Fruit fly (Drosophila melanogaster) whole organism, embryonic: ENCODE data around the gene Pdxk.

Experiments
- Antp ChIP-seq: fragments of 200-800 bp; sonication (Bioruptor generic); optimal IDR thresholded peaks from 3 replicates; lab custom pipeline; 2016; ENCODE audit warnings: missing biosample characterization, missing genetic modification characterization
- BEAF-32 ChIP-seq: fragments of 200-800 bp; sonication (Bioruptor generic); optimal IDR thresholded peaks from 3 replicates; lab custom pipeline; 2017; ENCODE audit warnings: missing biosample characterization, missing genetic modification characterization, mild to moderate bottlenecking, moderate library complexity, missing genetic modification reagents
- Bteb2 ChIP-seq: fragments of 200-800 bp; sonication (Bioruptor generic); optimal IDR thresholded peaks from 2 replicates; lab custom pipeline; 2016; ENCODE audit warnings: missing biosample characterization, missing genetic modification characterization
- CG10147 ChIP-seq: fragments of 200-800 bp; sonication (Bioruptor generic); optimal IDR thresholded peaks from 2 replicates; lab custom pipeline; 2019; ENCODE audit warnings: missing biosample characterization, mild to moderate bottlenecking, missing genetic modification characterization, moderate library complexity
- CG1024 ChIP-seq: fragments of 200-800 bp; sonication (Bioruptor generic); IDR thresholded peaks from 2 replicates; pipeline ENCODE4 v1.3.6; 2022; ENCODE audit warnings: missing biosample characterization, missing genetic modification characterization
- CG14667 ChIP-seq: fragments of 200-800 bp; sonication (Bioruptor generic); IDR thresholded peaks from 2 replicates; pipeline ENCODE4 v1.3.6; 2022; ENCODE audit warnings: missing biosample characterization, missing genetic modification characterization
- CG15696 ChIP-seq: fragments of 200-800 bp; sonication (Bioruptor generic); optimal IDR thresholded peaks from 2 replicates; lab custom pipeline; 2019; ENCODE audit warnings: missing biosample characterization, mild to moderate bottlenecking, missing genetic modification characterization, moderate library complexity
- CG17359 ChIP-seq: fragments of 200-800 bp; sonication (Bioruptor generic); optimal IDR thresholded peaks from 3 replicates; lab custom pipeline; 2018; ENCODE audit warnings: missing biosample characterization, mild to moderate bottlenecking, missing genetic modification characterization, moderate library complexity
- CG18262 ChIP-seq: fragments of 200-800 bp; optimal IDR thresholded peaks from 3 replicates; lab custom pipeline; 2019; ENCODE audit warnings: missing biosample characterization, mild to moderate bottlenecking, missing genetic modification characterization, moderate library complexity
- CG18619 ChIP-seq: fragments of 200-800 bp; sonication (Bioruptor generic); optimal IDR thresholded peaks from 3 replicates; lab custom pipeline; 2017; ENCODE audit warnings: missing biosample characterization, mild to moderate bottlenecking, missing genetic modification characterization
- CG31388 ChIP-seq: fragments of 200-800 bp; sonication (Bioruptor generic); optimal IDR thresholded peaks from 2 replicates; lab custom pipeline; 2016; ENCODE audit warnings: missing biosample characterization, missing genetic modification characterization
- CG6683 ChIP-seq: fragments of 200-800 bp; sonication (Bioruptor generic); optimal IDR thresholded peaks from 2 replicates; lab custom pipeline; 2017; ENCODE audit warnings: missing biosample characterization, mild to moderate bottlenecking, missing genetic modification characterization, missing genetic modification reagents
- CG7357 ChIP-seq: fragments of 200-800 bp; sonication (Bioruptor generic); IDR thresholded peaks from 3 replicates; pipeline ENCODE4 v1.3.6; 2022; ENCODE audit warnings: missing biosample characterization, missing genetic modification characterization
- CG7556 ChIP-seq: fragments of 200-800 bp; sonication (Bioruptor generic); optimal IDR thresholded peaks from 2 replicates; lab custom pipeline; 2017; ENCODE audit warnings: missing biosample characterization, mild to moderate bottlenecking, missing genetic modification characterization
- CG7928 ChIP-seq: fragments of 200-800 bp; sonication (Bioruptor generic); optimal IDR thresholded peaks from 2 replicates; lab custom pipeline; 2017; ENCODE audit warnings: missing biosample characterization, mild to moderate bottlenecking, missing genetic modification characterization
- CG8359 ChIP-seq: fragments of 200-800 bp; sonication (Bioruptor generic); optimal IDR thresholded peaks from 2 replicates; lab custom pipeline; 2017; ENCODE audit warnings: missing biosample characterization, mild to moderate bottlenecking, missing genetic modification characterization, borderline replicate concordance
- CG9876 ChIP-seq: fragments of 200-800 bp; sonication (Bioruptor generic); optimal IDR thresholded peaks from 2 replicates; lab custom pipeline; 2016; ENCODE audit warnings: missing biosample characterization, missing genetic modification characterization
- CkIIα-i1 ChIP-seq: fragments of 200-800 bp; sonication (Bioruptor generic); IDR thresholded peaks from 2 replicates; pipeline ENCODE4 v1.3.6; 2022; ENCODE audit warnings: missing biosample characterization, missing genetic modification characterization
- Dbx ChIP-seq: fragments of 200-800 bp; sonication (Bioruptor generic); IDR thresholded peaks from 3 replicates; pipeline ENCODE4 v1.3.6; 2022; ENCODE audit warnings: missing biosample characterization, missing genetic modification characterization
- Dek ChIP-seq: fragments of 200-800 bp; sonication (Bioruptor generic); optimal IDR thresholded peaks from 3 replicates; lab custom pipeline; 2019; ENCODE audit warnings: missing biosample characterization, mild to moderate bottlenecking, missing genetic modification characterization, moderate library complexity
- H2.0 ChIP-seq: fragments of 200-800 bp; sonication (Bioruptor generic); IDR thresholded peaks from 2 replicates; pipeline ENCODE4 v1.3.6; 2022; ENCODE audit warnings: missing biosample characterization, missing genetic modification characterization
- HLH3B ChIP-seq: fragments of 200-800 bp; sonication (Bioruptor generic); IDR thresholded peaks from 2 replicates; pipeline ENCODE4 v1.3.6; 2022; ENCODE audit warnings: missing biosample characterization, missing genetic modification characterization
- NC2α ChIP-seq: fragments of 200-800 bp; sonication (Bioruptor generic); optimal IDR thresholded peaks from 2 replicates; lab custom pipeline; 2016; ENCODE audit warnings: missing biosample characterization, missing genetic modification characterization
- NFAT ChIP-seq: fragments of 200-800 bp; sonication (Bioruptor generic); IDR thresholded peaks from 2 replicates; pipeline ENCODE4 v1.3.6; 2022; ENCODE audit warnings: missing biosample characterization, missing genetic modification characterization
- Nf-YB ChIP-seq: fragments of 200-800 bp; sonication (Bioruptor generic); optimal IDR thresholded peaks from 3 replicates; lab custom pipeline; 2019; ENCODE audit warnings: missing biosample characterization, mild to moderate bottlenecking, missing genetic modification characterization, moderate library complexity
- Pdp1 ChIP-seq, 2 experiments: fragments of 200-800 bp; sonication (Bioruptor generic); optimal IDR thresholded peaks; 3 replicates each; lab custom pipeline; 2016; ENCODE audit warnings: missing biosample characterization in 2 of 2, missing genetic modification characterization in 2 of 2, mild to moderate bottlenecking in 1 of 2, moderate library complexity in 1 of 2
- Rfx ChIP-seq: fragments of 200-800 bp; sonication (Bioruptor generic); IDR thresholded peaks from 2 replicates; pipeline ENCODE4 v1.3.6; 2022; ENCODE audit warnings: missing biosample characterization, missing genetic modification characterization
- Sry-δ ChIP-seq: fragments of 200-800 bp; sonication (Bioruptor generic); optimal IDR thresholded peaks from 2 replicates; lab custom pipeline; 2016; ENCODE audit warnings: missing biosample characterization, missing genetic modification characterization
- amos ChIP-seq: fragments of 200-800 bp; sonication (Bioruptor generic); IDR thresholded peaks from 2 replicates; pipeline ENCODE4 v1.3.6; 2022; ENCODE audit warnings: missing biosample characterization, missing genetic modification characterization; ENCODE audit not compliant: partially characterized antibody
- bab2 ChIP-seq: fragments of 200-800 bp; sonication (Bioruptor generic); optimal IDR thresholded peaks from 2 replicates; lab custom pipeline; 2016; ENCODE audit warnings: missing biosample characterization, missing genetic modification characterization
- cato ChIP-seq: fragments of 200-800 bp; sonication (Bioruptor generic); optimal IDR thresholded peaks from 2 replicates; lab custom pipeline; 2016; ENCODE audit warnings: missing biosample characterization, missing genetic modification characterization, borderline replicate concordance
- chn ChIP-seq: fragments of 200-800 bp; sonication (Bioruptor generic); optimal IDR thresholded peaks from 2 replicates; lab custom pipeline; 2016; ENCODE audit warnings: missing biosample characterization, missing genetic modification characterization
- dimm ChIP-seq: fragments of 200-800 bp; sonication (Bioruptor generic); IDR thresholded peaks from 2 replicates; pipeline ENCODE4 v1.3.6; 2022; ENCODE audit warnings: missing biosample characterization, missing genetic modification characterization
- dm ChIP-seq: fragments of 200-800 bp; sonication (Bioruptor generic); optimal IDR thresholded peaks from 3 replicates; lab custom pipeline; 2016; ENCODE audit warnings: missing biosample characterization, missing genetic modification characterization
- ems ChIP-seq: fragments of 200-800 bp; sonication (Bioruptor generic); optimal IDR thresholded peaks from 3 replicates; lab custom pipeline; 2016; ENCODE audit warnings: missing biosample characterization, missing genetic modification characterization
- ftz-f1 ChIP-seq: fragments of 200-800 bp; sonication (Bioruptor generic); optimal IDR thresholded peaks from 2 replicates; lab custom pipeline; 2016; ENCODE audit warnings: missing biosample characterization, missing genetic modification characterization
- grn ChIP-seq: fragments of 200-800 bp; sonication (Bioruptor generic); optimal IDR thresholded peaks from 3 replicates; lab custom pipeline; 2017; ENCODE audit warnings: missing biosample characterization, missing genetic modification characterization
- gro ChIP-seq: fragments of 200-800 bp; sonication (Bioruptor generic); optimal IDR thresholded peaks from 2 replicates; lab custom pipeline; 2016; ENCODE audit warnings: missing biosample characterization, missing genetic modification characterization
- gsb ChIP-seq: fragments of 200-800 bp; sonication (Bioruptor generic); IDR thresholded peaks from 2 replicates; pipeline ENCODE4 v1.3.6; 2022; ENCODE audit warnings: missing biosample characterization, missing genetic modification characterization
- hb ChIP-seq: fragments of 200-800 bp; sonication (Bioruptor generic); IDR thresholded peaks from 3 replicates; pipeline ENCODE4 v1.3.6; 2022; ENCODE audit warnings: missing biosample characterization, missing genetic modification characterization; ENCODE audit not compliant: partially characterized antibody
- lilli ChIP-seq: fragments of 200-800 bp; sonication (Bioruptor generic); optimal IDR thresholded peaks from 3 replicates; lab custom pipeline; 2016; ENCODE audit warnings: missing biosample characterization, missing genetic modification characterization
- maf-S ChIP-seq: fragments of 200-800 bp; sonication (Bioruptor generic); optimal IDR thresholded peaks from 2 replicates; lab custom pipeline; 2016; ENCODE audit warnings: missing biosample characterization, missing genetic modification characterization
- nau ChIP-seq: fragments of 200-800 bp; sonication (Bioruptor generic); optimal IDR thresholded peaks from 3 replicates; lab custom pipeline; 2017; ENCODE audit warnings: missing biosample characterization, mild to moderate bottlenecking, missing genetic modification characterization, missing genetic modification reagents
- oc ChIP-seq: fragments of 200-800 bp; sonication (Bioruptor generic); optimal IDR thresholded peaks from 2 replicates; lab custom pipeline; 2018; ENCODE audit warnings: missing biosample characterization, mild to moderate bottlenecking, missing genetic modification characterization, moderate library complexity
- odd ChIP-seq: fragments of 200-800 bp; sonication (Bioruptor generic); optimal IDR thresholded peaks from 2 replicates; lab custom pipeline; 2017; ENCODE audit warnings: missing biosample characterization, mild to moderate bottlenecking, missing genetic modification characterization
- org-1 ChIP-seq: fragments of 200-800 bp; sonication (Bioruptor generic); optimal IDR thresholded peaks from 2 replicates; lab custom pipeline; 2017; ENCODE audit warnings: missing biosample characterization, missing genetic modification characterization
- prd ChIP-seq, 3 experiments: fragments of >200 bp in 2 of 3; fragments of 200-800 bp in 1 of 3; sonication (Bioruptor generic) in 1 of 3; optimal IDR thresholded peaks in 2 of 3; IDR thresholded peaks in 1 of 3; 2 replicates in 2 of 3; 3 replicates in 1 of 3; pipeline versions ENCODE4 v1.3.6 to Lab custom; 2017 to 2022; ENCODE audit warnings: missing biosample characterization in 1 of 3, missing genetic modification characterization in 1 of 3
- sens-2 ChIP-seq: fragments of 200-800 bp; sonication (Bioruptor generic); IDR thresholded peaks from 2 replicates; pipeline ENCODE4 v1.3.6; 2022; ENCODE audit warnings: missing biosample characterization, missing genetic modification characterization
- toy ChIP-seq: fragments of 200-800 bp; sonication (Bioruptor generic); IDR thresholded peaks from 2 replicates; pipeline ENCODE4 v1.3.6; 2022; ENCODE audit warnings: missing biosample characterization, missing genetic modification characterization

Gene Pdxk

DNA sequence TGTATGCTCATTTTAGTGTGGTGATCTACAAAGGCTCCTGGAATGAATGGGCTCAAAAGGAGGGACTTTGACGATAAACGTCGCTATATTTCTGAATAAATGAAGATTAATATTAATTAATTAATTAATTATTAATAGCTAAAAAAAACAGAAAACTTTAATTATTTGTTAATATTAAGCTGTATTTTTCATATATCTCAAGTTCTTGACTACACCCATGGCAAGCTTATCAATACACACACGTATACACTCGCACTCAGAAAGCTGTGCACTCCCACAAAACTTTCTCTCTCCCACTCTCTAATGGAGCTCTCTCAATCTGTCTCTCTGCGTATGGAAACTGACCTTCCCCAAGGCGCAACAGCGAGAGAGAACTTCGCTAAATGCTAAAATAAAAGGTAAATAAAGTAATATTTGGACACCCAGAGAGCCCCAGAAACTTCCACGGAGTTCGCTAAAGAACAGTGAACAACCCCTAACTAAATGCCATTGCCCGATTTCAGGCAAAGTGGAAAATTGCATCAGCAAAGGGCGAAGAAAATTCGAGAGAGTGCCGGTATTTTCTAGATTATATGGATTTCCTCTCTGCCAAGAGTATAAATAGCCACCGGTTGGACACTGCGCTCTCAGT, 13.4 kb downstream of the Pdxk start (continued):
- TF ChIP-seq gro (GFP tag; lab: Kevin White, UChicago) = no peak
- TF ChIP-seq oc (tag; lab: Kevin White, UChicago) = peak; percentile 82
- peak; percentile 69 for TF ChIP-seq odd
- no peak for TF ChIP-seq CG15696 (tag; lab: Kevin White, UChicago)
- peak; percentile 82 for TF ChIP-seq CG17359 (tag; lab: Kevin White, UChicago)
- peak; percentile 48 for TF ChIP-seq CG18619 (GFP tag; lab: Kevin White, UChicago)
- TF ChIP-seq NFAT (GFP tag; lab: Robert Waterston, UW) = peak; percentile 48
- no peak for TF ChIP-seq ftz-f1
- TF ChIP-seq CG10147 = peak; percentile 77
- peak; percentile 54; the same call in 1 of the 2 replicates for TF ChIP-seq H2.0 (GFP tag; lab: Robert Waterston, UW)
- TF ChIP-seq HLH3B (GFP tag; lab: Robert Waterston, UW) = peak; percentile 78
- peak; percentile 56 for TF ChIP-seq nau
- peak; percentile 26 for TF ChIP-seq lilli (GFP tag; lab: Kevin White, UChicago)
- peak; percentile 51 for TF ChIP-seq CG8359 (GFP tag; lab: Kevin White, UChicago)
- peak; percentile 55 for TF ChIP-seq org-1 (GFP tag; lab: Kevin White, UChicago)
- TF ChIP-seq ems (GFP tag; lab: Kevin White, UChicago) = no peak
- TF ChIP-seq NC2α (GFP tag; lab: Kevin White, UChicago) = no peak
- peak; percentile 65 for TF ChIP-seq CG18262 (tag; lab: Kevin White, UChicago)
- no peak for TF ChIP-seq BEAF-32 (GFP tag; lab: Kevin White, UChicago)
- peak; percentile 23 for TF ChIP-seq Dek
- peak; percentile 18 for TF ChIP-seq cato (GFP tag; lab: Kevin White, UChicago)
- peak; percentile 77 for TF ChIP-seq CG7556 (GFP tag; lab: Kevin White, UChicago)
- TF ChIP-seq CG14667 = 0 out of 2 replicates have a peak, but pooled peaks have one; percentile 23
- TF ChIP-seq CG6683 (GFP tag; lab: Kevin White, UChicago) = peak; percentile 36
- no peak for TF ChIP-seq hb (GFP tag; lab: Robert Waterston, UW)
- TF ChIP-seq grn = no peak
- no peak for TF ChIP-seq CG31388 (GFP tag; lab: Kevin White, UChicago)
- no peak for TF ChIP-seq amos
- no peak for TF ChIP-seq maf-S (GFP tag; lab: Kevin White, UChicago)
- TF ChIP-seq CG1024 = 0 out of 2 replicates have a peak, but pooled peaks have one; percentile 32
- TF ChIP-seq CkIIα-i1 (GFP tag; lab: Robert Waterston, UW) = no peak
- TF ChIP-seq Sry-δ = no peak
- TF ChIP-seq CG7357 (GFP tag; lab: Robert Waterston, UW) = no peak
- TF ChIP-seq CG7928 = peak; percentile 33
- peak; percentile 30 for TF ChIP-seq Nf-YB
- TF ChIP-seq Dbx = peak; percentile 67; the same call in 2 of the 3 replicates
- TF ChIP-seq bab2 (GFP tag; lab: Kevin White, UChicago) = peak; percentile 17
- TF ChIP-seq dm = no peak
- TF ChIP-seq sens-2 (GFP tag; lab: Robert Waterston, UW) = peak; percentile 73
- TF ChIP-seq Rfx (GFP tag; lab: Robert Waterston, UW) = peak; percentile 86
- TF ChIP-seq Pdp1 (GFP tag; optimal IDR thresholded peaks at IDR 0.05; lab: Kevin White, UChicago) = peak in 1 of 2 experiments; percentile 19
- TF ChIP-seq dimm (GFP tag; lab: Robert Waterston, UW) = no peak
- no peak for TF ChIP-seq prd (optimal IDR thresholded peaks at IDR 0.05; lab: Kevin White, UChicago)
- peak; percentile 60 for TF ChIP-seq prd (GFP tag; IDR thresholded peaks at IDR 0.05; lab: Robert Waterston, UW)
- TF ChIP-seq chn = peak; percentile 6
- TF ChIP-seq Antp (GFP tag; lab: Kevin White, UChicago) = no peak
- TF ChIP-seq Bteb2 (GFP tag; lab: Kevin White, UChicago) = no peak
- 0 out of 2 replicates have a peak, but pooled peaks have one; percentile 29 for TF ChIP-seq toy
- TF ChIP-seq CG9876 = no peak
- peak; percentile 17; the same call in 1 of the 2 replicates for TF ChIP-seq gsb (GFP tag; lab: Robert Waterston, UW)
